Worm (Caenorhabditis elegans) whole organism, L4 larva: ENCODE results near the gene C52B9.10.

Experiments
- Y105C5A.15 ChIP-seq: fragments of 200-800 bp; sonication (Bioruptor generic); IDR thresholded peaks from 2 replicates; pipeline ENCODE4 v1.3.6; 2022; ENCODE audit warnings: missing genetic modification characterization, missing compliant biosample characterization
- aly-2 ChIP-seq: sonication (generic microtip); optimal IDR thresholded peaks from 2 replicates; lab custom pipeline; 2018; ENCODE audit warnings: missing biosample characterization, missing genetic modification characterization
- daf-12 ChIP-seq: fragments of 150-350 bp; optimal IDR thresholded peaks from 2 replicates; lab custom pipeline; 2014; ENCODE audit warnings: missing biosample characterization, missing genetic modification reagents, missing genetic modification characterization
- dve-1 ChIP-seq: sonication (generic microtip); optimal IDR thresholded peaks from 2 replicates; lab custom pipeline; 2017; ENCODE audit warnings: antibody characterized with exemption, mild to moderate bottlenecking, missing genetic modification characterization, missing compliant biosample characterization; ENCODE audit not compliant: insufficient read depth
- hif-1 ChIP-seq, 2 experiments: sonication (generic microtip); optimal IDR thresholded peaks; 2 replicates each; lab custom pipeline; 2016 to 2017; ENCODE audit warnings: missing compliant biosample characterization in 2 of 2, missing genetic modification characterization in 2 of 2, missing genetic modification reagents in 2 of 2, missing genotype in 2 of 2, mild to moderate bottlenecking in 1 of 2
- lin-29 ChIP-seq: fragments of 200-800 bp; sonication (Bioruptor generic); IDR thresholded peaks from 2 replicates; pipeline ENCODE4 v1.3.6; 2022; ENCODE audit warnings: missing genetic modification reagents, missing genetic modification characterization, missing compliant biosample characterization
- mdl-1 ChIP-seq, 2 experiments: fragments of 150-350 bp in 1 of 2; sonication (generic microtip) in 1 of 2; optimal IDR thresholded peaks; 2 replicates each; lab custom pipeline; 2014 to 2017; ENCODE audit warnings: missing biosample characterization in 2 of 2, missing genetic modification characterization in 2 of 2
- mxl-3 ChIP-seq: fragments of 200-800 bp; sonication (Bioruptor generic); optimal IDR thresholded peaks from 2 replicates; lab custom pipeline; 2018; ENCODE audit warnings: mild to moderate bottlenecking, missing genetic modification characterization, missing compliant biosample characterization
- nhr-10 ChIP-seq: fragments of 150-350 bp; optimal IDR thresholded peaks from 2 replicates; lab custom pipeline; 2014; ENCODE audit warnings: missing biosample characterization, missing genetic modification characterization
- nhr-11 ChIP-seq: fragments of 150-350 bp; optimal IDR thresholded peaks from 2 replicates; lab custom pipeline; 2014; ENCODE audit warnings: missing biosample characterization, missing genetic modification characterization
- nhr-48 ChIP-seq: sonication (generic microtip); optimal IDR thresholded peaks from 2 replicates; lab custom pipeline; 2016; ENCODE audit warnings: mild to moderate bottlenecking, missing genetic modification characterization, missing compliant biosample characterization
- snpc-1.2 ChIP-seq: fragments of 200-800 bp; sonication (Bioruptor generic); IDR thresholded peaks from 2 replicates; pipeline ENCODE4 v1.3.6; 2022; ENCODE audit warnings: missing genetic modification reagents, missing genetic modification characterization, missing compliant biosample characterization
- vab-7 ChIP-seq: fragments of 200-800 bp; sonication (Bioruptor generic); IDR thresholded peaks from 2 replicates; pipeline ENCODE4 v1.3.6; 2022; ENCODE audit warnings: missing genetic modification reagents, missing genetic modification characterization, missing compliant biosample characterization
- zag-1 ChIP-seq: fragments of 150-350 bp; optimal IDR thresholded peaks from 2 replicates; lab custom pipeline; 2014; ENCODE audit warnings: missing biosample characterization, missing genetic modification characterization

- TF ChIP-seq dve-1 (no peak), zag-1 (tag; lab: Kevin White, UChicago) (no peak), nhr-10 (tag; lab: Kevin White, UChicago) (no peak), nhr-11 (tag; lab: Kevin White, UChicago) (no peak), daf-12 (tag; lab: Kevin White, UChicago) (no peak), snpc-1.2 (GFP tag; lab: Robert Waterston, UW) (no peak), hif-1 (tag; optimal IDR thresholded peaks at IDR 0.05; lab: Kevin White, UChicago) (no peak), aly-2 (tag; lab: Kevin White, UChicago) (no peak), Y105C5A.15 (no peak), nhr-48 (no peak), lin-29 (no peak), mxl-3 (no peak), mdl-1 (tag; optimal IDR thresholded peaks at IDR 0.05; lab: Kevin White, UChicago) (no peak), vab-7 (GFP tag; lab: Robert Waterston, UW) (no peak)
Observed at ce11 chrX:4322847-4323455, 49.2 kb downstream of the C52B9.10 start.
